Worm (Caenorhabditis elegans) whole organism, L1 larva: ENCODE measurements around the gene grl-6.

Experiments used
- aha-1 ChIP-seq: fragments of 150-350 bp; optimal IDR thresholded peaks from 2 replicates; lab custom pipeline; 2014; ENCODE audit warnings: missing biosample characterization, missing genetic modification characterization
- alr-1 ChIP-seq: fragments of 200-800 bp; sonication (Bioruptor generic); optimal IDR thresholded peaks from 2 replicates; lab custom pipeline; 2018; ENCODE audit warnings: borderline replicate concordance, mild to moderate bottlenecking, missing genetic modification characterization, missing compliant biosample characterization
- aly-2 ChIP-seq: fragments of 150-350 bp; optimal IDR thresholded peaks from 2 replicates; lab custom pipeline; 2014; ENCODE audit warnings: missing biosample characterization, missing genetic modification characterization
- blmp-1 ChIP-seq: fragments of 150-350 bp; optimal IDR thresholded peaks from 2 replicates; lab custom pipeline; 2014; ENCODE audit warnings: missing biosample characterization, missing genetic modification characterization
- ceh-88 ChIP-seq: fragments of 200-800 bp; sonication (Bioruptor generic); IDR thresholded peaks from 2 replicates; pipeline ENCODE4 v1.3.6; 2022; ENCODE audit warnings: missing genetic modification characterization, missing compliant biosample characterization
- ces-1 ChIP-seq: fragments of 150-350 bp; optimal IDR thresholded peaks from 2 replicates; lab custom pipeline; 2014; ENCODE audit warnings: missing biosample characterization, missing genetic modification reagents, missing genetic modification characterization
- dpl-1 ChIP-seq, 3 experiments: fragments of 150-350 bp in 2 of 3; sonication (generic microtip) in 1 of 3; optimal IDR thresholded peaks; 2 replicates each; lab custom pipeline; 2014 to 2017; ENCODE audit warnings: missing biosample characterization in 3 of 3, missing genetic modification characterization in 3 of 3, missing genetic modification reagents in 3 of 3
- dsc-1 ChIP-seq: sonication (generic microtip); optimal IDR thresholded peaks from 2 replicates; lab custom pipeline; 2016; ENCODE audit warnings: mild to moderate bottlenecking, missing genetic modification characterization, missing compliant biosample characterization
- efl-1 ChIP-seq, 4 experiments: fragments of 150-350 bp; optimal IDR thresholded peaks in 3 of 4; peaks in 1 of 4; 1 replicate in 1 of 4; 2 replicates in 3 of 4; lab custom pipeline; 2014; ENCODE audit warnings: missing biosample characterization in 2 of 4, missing genetic modification characterization in 2 of 4, missing genetic modification reagents in 2 of 4
- egl-13 ChIP-seq: sonication (generic microtip); optimal IDR thresholded peaks from 2 replicates; lab custom pipeline; 2016; ENCODE audit warnings: missing genotype, missing genetic modification reagents, missing genetic modification characterization, missing compliant biosample characterization
- elt-2 ChIP-seq: sonication (generic microtip); optimal IDR thresholded peaks from 2 replicates; lab custom pipeline; 2016; ENCODE audit warnings: missing genetic modification characterization, mild to moderate bottlenecking, inconsistent platforms, missing compliant biosample characterization, missing genetic modification reagents
- fkh-10 ChIP-seq: sonication (generic microtip); optimal IDR thresholded peaks from 2 replicates; lab custom pipeline; 2017; ENCODE audit warnings: missing biosample characterization, missing genetic modification reagents, missing genetic modification characterization
- fkh-4 ChIP-seq: sonication (generic microtip); optimal IDR thresholded peaks from 2 replicates; lab custom pipeline; 2016; ENCODE audit warnings: missing compliant biosample characterization, missing genetic modification characterization, borderline replicate concordance
- hpl-2 ChIP-seq: fragments of 150-350 bp; optimal IDR thresholded peaks from 2 replicates; lab custom pipeline; 2014; ENCODE audit warnings: missing biosample characterization, missing genetic modification reagents, missing genetic modification characterization
- irx-1 ChIP-seq: sonication (generic microtip); optimal IDR thresholded peaks from 2 replicates; lab custom pipeline; 2016; ENCODE audit warnings: missing genetic modification characterization, missing compliant biosample characterization
- isw-1 ChIP-seq: fragments of 200-800 bp; sonication (Bioruptor generic); IDR thresholded peaks from 2 replicates; pipeline ENCODE4 v1.3.6; 2022; ENCODE audit warnings: missing genetic modification characterization, missing compliant biosample characterization
- jun-1 ChIP-seq: fragments of 150-350 bp; optimal IDR thresholded peaks from 2 replicates; lab custom pipeline; 2014; ENCODE audit warnings: missing biosample characterization, missing genetic modification reagents, missing genetic modification characterization
- lin-14 ChIP-seq: fragments of 200-800 bp; sonication (Bioruptor generic); optimal IDR thresholded peaks from 2 replicates; lab custom pipeline; 2018; ENCODE audit warnings: mild to moderate bottlenecking, missing genetic modification characterization, moderate library complexity, missing compliant biosample characterization
- lin-39 ChIP-seq: fragments of 150-350 bp; optimal IDR thresholded peaks from 2 replicates; lab custom pipeline; 2014; ENCODE audit warnings: missing biosample characterization, missing genetic modification reagents, missing genetic modification characterization
- lsy-2 ChIP-seq, 2 experiments: fragments of 150-350 bp; optimal IDR thresholded peaks; 2 replicates each; lab custom pipeline; 2014; ENCODE audit warnings: missing biosample characterization in 2 of 2, missing genetic modification characterization in 2 of 2
- mdl-1 ChIP-seq, 2 experiments: fragments of 150-350 bp; optimal IDR thresholded peaks; 2 replicates each; lab custom pipeline; 2014 to 2017; ENCODE audit warnings: missing biosample characterization in 2 of 2, missing genetic modification characterization in 2 of 2, inconsistent platforms in 1 of 2
- nhr-12 ChIP-seq: sonication (generic microtip); optimal IDR thresholded peaks from 2 replicates; lab custom pipeline; 2017; ENCODE audit warnings: missing biosample characterization, missing genetic modification characterization
- nhr-19 ChIP-seq: fragments of 200-800 bp; sonication (Bioruptor generic); conservative IDR thresholded peaks from 2 replicates; pipeline ENCODE4 v1.3.6; 2022; ENCODE audit warnings: missing genetic modification characterization, missing compliant biosample characterization
- nhr-76 ChIP-seq: sonication (generic microtip); optimal IDR thresholded peaks from 2 replicates; lab custom pipeline; 2017; ENCODE audit warnings: missing biosample characterization, missing genetic modification characterization
- nhr-84 ChIP-seq: sonication (generic microtip); optimal IDR thresholded peaks from 2 replicates; lab custom pipeline; 2017; ENCODE audit warnings: missing biosample characterization, missing genetic modification characterization
- pag-3 ChIP-seq: sonication (generic microtip); optimal IDR thresholded peaks from 2 replicates; lab custom pipeline; 2017; ENCODE audit warnings: missing genetic modification characterization, mild to moderate bottlenecking, missing compliant biosample characterization, antibody characterized with exemption, borderline replicate concordance; ENCODE audit not compliant: insufficient read depth
- pax-3 ChIP-seq: fragments of 200-800 bp; sonication (Bioruptor generic); optimal IDR thresholded peaks from 2 replicates; lab custom pipeline; 2018; ENCODE audit warnings: mild to moderate bottlenecking, missing genetic modification characterization, moderate library complexity, missing compliant biosample characterization
- pqm-1 ChIP-seq: sonication (generic microtip); optimal IDR thresholded peaks from 3 replicates; lab custom pipeline; 2017; ENCODE audit warnings: missing biosample characterization, missing genetic modification characterization
- rnt-1 ChIP-seq: sonication (generic microtip); optimal IDR thresholded peaks from 2 replicates; lab custom pipeline; 2016; ENCODE audit warnings: mild to moderate bottlenecking, missing genetic modification characterization, moderate library complexity, missing compliant biosample characterization
- skn-1 ChIP-seq: fragments of 150-350 bp; optimal IDR thresholded peaks from 2 replicates; lab custom pipeline; 2014; ENCODE audit warnings: missing biosample characterization, missing genetic modification characterization
- snpc-4 ChIP-seq: fragments of 150-350 bp; optimal IDR thresholded peaks from 2 replicates; lab custom pipeline; 2014; ENCODE audit warnings: missing biosample characterization, missing genetic modification characterization
- snu-23 ChIP-seq: sonication (generic microtip); optimal IDR thresholded peaks from 2 replicates; lab custom pipeline; 2016; ENCODE audit warnings: missing genetic modification characterization, missing compliant biosample characterization
- sox-4 ChIP-seq: sonication (generic microtip); optimal IDR thresholded peaks from 2 replicates; lab custom pipeline; 2016; ENCODE audit warnings: missing genetic modification characterization, missing compliant biosample characterization
- sup-37 ChIP-seq: fragments of 200-800 bp; sonication (Bioruptor generic); optimal IDR thresholded peaks from 2 replicates; lab custom pipeline; 2018; ENCODE audit warnings: mild to moderate bottlenecking, missing genetic modification characterization, missing compliant biosample characterization
- swsn-7 ChIP-seq: sonication (generic microtip); optimal IDR thresholded peaks from 2 replicates; lab custom pipeline; 2016; ENCODE audit warnings: missing genetic modification characterization, missing compliant biosample characterization
- tbx-2 ChIP-seq: sonication (generic microtip); optimal IDR thresholded peaks from 2 replicates; lab custom pipeline; 2016; ENCODE audit warnings: missing genetic modification characterization, missing compliant biosample characterization
- unc-62 ChIP-seq: fragments of 150-350 bp; optimal IDR thresholded peaks from 2 replicates; lab custom pipeline; 2014; ENCODE audit warnings: missing biosample characterization, missing genetic modification reagents, missing genetic modification characterization
- unc-86 ChIP-seq: sonication (generic microtip); optimal IDR thresholded peaks from 2 replicates; lab custom pipeline; 2016; ENCODE audit warnings: missing genetic modification characterization, missing compliant biosample characterization
- unc-98 ChIP-seq: fragments of 200-800 bp; sonication (Bioruptor generic); IDR thresholded peaks from 2 replicates; pipeline ENCODE4 v1.3.6; 2022; ENCODE audit warnings: missing genetic modification characterization, missing compliant biosample characterization
- xbp-1 ChIP-seq: sonication (generic microtip); optimal IDR thresholded peaks from 2 replicates; lab custom pipeline; 2016; ENCODE audit warnings: missing genetic modification characterization, missing compliant biosample characterization
- zip-4 ChIP-seq: fragments of 200-800 bp; sonication (Bioruptor generic); optimal IDR thresholded peaks from 2 replicates; lab custom pipeline; 2018; ENCODE audit warnings: mild to moderate bottlenecking, missing genetic modification characterization, moderate library complexity, missing compliant biosample characterization

The grl-6 gene

DNA sequence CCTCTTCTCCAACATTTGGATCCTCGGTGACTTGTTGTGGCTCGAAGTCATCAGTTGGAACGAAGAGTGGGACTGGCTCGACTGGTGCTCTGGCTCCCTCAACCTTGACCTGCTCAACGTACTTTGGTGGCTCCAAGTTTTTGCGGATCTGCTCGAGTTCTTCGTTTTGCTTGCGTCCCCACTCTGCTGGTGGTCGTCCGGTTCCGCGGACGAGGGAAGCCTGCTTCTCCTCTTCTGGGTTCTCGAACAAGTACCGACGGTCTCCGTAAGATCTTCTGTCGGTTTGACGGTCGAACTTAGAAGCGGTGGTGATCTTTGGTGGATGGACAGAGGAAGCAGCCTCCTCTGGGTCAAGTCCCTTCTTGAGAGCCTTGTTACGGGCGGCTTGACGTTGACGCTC, 42.0 kb downstream of the grl-6 start:
- TF ChIP-seq nhr-84 (no peak), zip-4 (no peak), blmp-1 (tag; lab: Kevin White, UChicago) (no peak), unc-62 (GFP tag; lab: Kevin White, UChicago) (no peak), lin-39 (tag; lab: Kevin White, UChicago) (no peak), irx-1 (no peak), pax-3 (tag; lab: Kevin White, UChicago) (no peak), dpl-1 (GFP tag; optimal IDR thresholded peaks at IDR 0.05; lab: Kevin White, UChicago) (no peak), fkh-10 (no peak), dsc-1 (tag; lab: Kevin White, UChicago) (no peak), nhr-76 (tag; lab: Kevin White, UChicago) (no peak), tbx-2 (no peak), ceh-88 (GFP tag; lab: Robert Waterston, UW) (no peak), isw-1 (GFP tag; lab: Robert Waterston, UW) (no peak), pag-3 (no peak), sup-37 (GFP tag; lab: Kevin White, UChicago) (no peak), snpc-4 (no peak)
- TF ChIP-seq, all 84 proteins: peak for 0

ce11 chrX:6408286-6408685, 42.5 kb downstream of the grl-6 start:
- TF ChIP-seq nhr-12 (tag; lab: Kevin White, UChicago) (no peak), unc-98 (GFP tag; lab: Robert Waterston, UW) (no peak), sox-4 (tag; lab: Kevin White, UChicago) (no peak), alr-1 (no peak), hpl-2 (GFP tag; lab: Kevin White, UChicago) (no peak), elt-2 (tag; lab: Kevin White, UChicago) (peak; percentile 82), aly-2 (tag; lab: Kevin White, UChicago) (no peak), snu-23 (GFP tag; lab: Kevin White, UChicago) (no peak), zip-4 (no peak), lin-14 (GFP tag; lab: Kevin White, UChicago) (peak; percentile 30), unc-86 (tag; lab: Kevin White, UChicago) (no peak), lsy-2 (tag; optimal IDR thresholded peaks at IDR 0.05; lab: Kevin White, UChicago) (no peak), swsn-7 (tag; lab: Kevin White, UChicago) (no peak), pqm-1 (tag; lab: Kevin White, UChicago) (no peak), aha-1 (no peak)

DNA sequence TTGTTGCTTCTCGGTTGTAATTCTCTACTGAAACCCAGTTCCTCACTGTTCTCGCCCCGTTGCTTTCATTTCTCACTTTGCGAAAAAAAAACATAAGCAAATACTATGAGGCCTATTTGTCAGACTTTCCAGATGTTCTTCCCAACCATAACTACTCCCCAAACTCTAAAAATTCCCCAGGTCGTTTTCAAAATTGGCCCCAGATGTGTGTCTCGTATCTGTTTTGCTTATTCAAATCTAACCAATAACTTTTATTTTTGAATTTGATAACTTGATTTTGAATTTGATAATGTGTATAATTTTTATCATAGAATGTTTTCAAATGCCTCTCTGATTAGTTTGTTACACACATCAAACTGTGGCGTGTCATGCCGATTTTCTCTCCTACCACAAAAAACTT, 42.9 kb downstream of the grl-6 start:
- TF ChIP-seq efl-1 (optimal IDR thresholded peaks at IDR 0.05; lab: Kevin White, UChicago) (no peak), efl-1 (GFP tag; optimal IDR thresholded peaks at IDR 0.05 in 1 of 2; lab: Kevin White, UChicago) (peak in 1 of 2 experiments; percentile 70), xbp-1 (tag; lab: Kevin White, UChicago) (no peak), fkh-4 (tag; lab: Kevin White, UChicago) (peak; percentile 65), dsc-1 (tag; lab: Kevin White, UChicago) (peak; percentile 81)

- no peak for TF ChIP-seq jun-1
- TF ChIP-seq isw-1 (GFP tag; lab: Robert Waterston, UW): no peak
- no peak for TF ChIP-seq ces-1 (GFP tag; lab: Kevin White, UChicago)
- no peak for TF ChIP-seq mdl-1 (tag; optimal IDR thresholded peaks at IDR 0.05; lab: Kevin White, UChicago)
- no peak for TF ChIP-seq skn-1 (tag; lab: Kevin White, UChicago)
- no peak for TF ChIP-seq lsy-2 (tag; optimal IDR thresholded peaks at IDR 0.05; lab: Kevin White, UChicago)
- no peak for TF ChIP-seq egl-13 (tag; lab: Kevin White, UChicago)
- TF ChIP-seq snu-23 (GFP tag; lab: Kevin White, UChicago): no peak
- TF ChIP-seq pqm-1 (tag; lab: Kevin White, UChicago): no peak
- no peak for TF ChIP-seq nhr-19 (GFP tag; lab: Robert Waterston, UW)
- TF ChIP-seq rnt-1: no peak
- TF ChIP-seq elt-2 (tag; lab: Kevin White, UChicago): no peak
These were observed 44.8 kb downstream of the grl-6 start for ce11 chrX:6405905-6406304.
